Fruit fly (Drosophila melanogaster): Measurements from ENCODE around the gene CG11380.
A peak's percentile ranks its signal among the peaks of the same experiment; 100 is the strongest.

The CG11380 gene

DNA sequence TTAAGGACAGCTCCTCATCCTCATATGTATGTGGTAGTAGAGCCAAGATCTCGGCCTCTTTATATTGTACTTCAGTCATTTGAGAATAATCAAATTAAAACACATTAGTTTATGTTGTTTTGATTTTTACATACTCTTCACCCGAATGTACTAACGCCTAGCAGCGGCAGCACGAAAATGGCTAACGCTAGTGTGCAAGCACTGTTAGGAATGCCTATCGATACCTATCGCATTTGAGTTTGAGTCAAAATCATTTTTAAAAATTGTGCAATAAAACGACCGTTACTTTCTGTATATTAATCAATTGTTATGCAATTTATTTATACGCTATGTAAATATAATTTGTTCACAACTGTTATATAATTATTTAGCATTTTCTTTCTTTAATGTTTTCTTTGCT, 23.9 kb downstream of the CG11380 start, which contains the start of gene CG11398 (continued):
- TF ChIP-seq CG13894 (tag; optimal IDR thresholded peaks at IDR 0.05) (no peak), Doc2 (GFP tag; IDR thresholded peaks at IDR 0.05) (no peak), E2f1 (GFP tag; IDR thresholded peaks at IDR 0.05) (no peak), CG17912 (GFP tag; optimal IDR thresholded peaks at IDR 0.05) (no peak), her (GFP tag; optimal IDR thresholded peaks at IDR 0.05) (peak; percentile 18), CG15011 (GFP tag; optimal IDR thresholded peaks at IDR 0.05) (no peak), CG17186 (GFP tag; optimal IDR thresholded peaks at IDR 0.05) (peak; percentile 74), HLH54F (GFP tag; optimal IDR thresholded peaks at IDR 0.05) (no peak), slbo (GFP tag; IDR thresholded peaks at IDR 0.05) (peak; percentile 21; the same call in 1 of the 2 replicates), D19A (tag; optimal IDR thresholded peaks at IDR 0.05) (peak; percentile 5), sens (GFP tag) (peak; percentile 73), chif (GFP tag; optimal IDR thresholded peaks at IDR 0.05) (no peak), exex (tag; optimal IDR thresholded peaks at IDR 0.05) (no peak), Myb (GFP tag; optimal IDR thresholded peaks at IDR 0.05) (peak; percentile 95), so (GFP tag; IDR thresholded peaks at IDR 0.05) (no peak), maf-S (GFP tag; optimal IDR thresholded peaks at IDR 0.05) (no peak), CG1647 (GFP tag; optimal IDR thresholded peaks at IDR 0.05) (no peak), CTCF (GFP tag; optimal IDR thresholded peaks at IDR 0.05) (peak; percentile 45), CG5953 (GFP tag; IDR thresholded peaks at IDR 0.05) (no peak), CG31365 (tag; optimal IDR thresholded peaks at IDR 0.05) (no peak), ci (GFP tag; IDR thresholded peaks at IDR 0.05) (no peak), tna (GFP tag; IDR thresholded peaks at IDR 0.05; ENCODE audit: partially characterized antibody) (peak; percentile 48), CG4328 (GFP tag; optimal IDR thresholded peaks at IDR 0.05) (no peak), Dfd (GFP tag; optimal IDR thresholded peaks at IDR 0.05) (no peak), knrl (GFP tag; IDR thresholded peaks at IDR 0.05; ENCODE audit: partially characterized antibody) (peak; percentile 80), CG4404 (GFP tag; IDR thresholded peaks at IDR 0.05) (no peak), gfzf (GFP tag; optimal IDR thresholded peaks at IDR 0.05) (peak; percentile 92), nmo (GFP tag; optimal IDR thresholded peaks at IDR 0.05) (peak; percentile 22), C15 (GFP tag; IDR thresholded peaks at IDR 0.05) (no peak), CG2120 (GFP tag; optimal IDR thresholded peaks at IDR 0.05) (no peak), CG33213 (GFP tag; optimal IDR thresholded peaks at IDR 0.05) (peak; percentile 55), D (optimal IDR thresholded peaks at IDR 0.05) (no peak), D (GFP tag; optimal IDR thresholded peaks at IDR 0.05) (no peak), sisA (GFP tag; IDR thresholded peaks at IDR 0.05) (no peak), CG12769 (tag; optimal IDR thresholded peaks at IDR 0.05) (no peak), H2.0 (GFP tag; IDR thresholded peaks at IDR 0.05) (no peak), Jarid2 (GFP tag; optimal IDR thresholded peaks at IDR 0.05) (no peak), CG12299 (tag; optimal IDR thresholded peaks at IDR 0.05) (no peak), inv (GFP tag; IDR thresholded peaks at IDR 0.05; ENCODE audit: partially characterized antibody) (peak; percentile 68), CG13296 (GFP tag; optimal IDR thresholded peaks at IDR 0.05) (no peak), tio (GFP tag; optimal IDR thresholded peaks at IDR 0.05) (no peak), CoRest (tag; optimal IDR thresholded peaks at IDR 0.05) (peak; percentile 71), CG11560 (tag; IDR thresholded peaks at IDR 0.05) (no peak), stwl (tag; optimal IDR thresholded peaks at IDR 0.05) (peak; percentile 96), Dbx (GFP tag; IDR thresholded peaks at IDR 0.05) (no peak), B-H2 (GFP tag; optimal IDR thresholded peaks at IDR 0.05) (no peak), Poxn (GFP tag; IDR thresholded peaks at IDR 0.05) (no peak), B-H1 (GFP tag; IDR thresholded peaks at IDR 0.05) (no peak), MBD-R2 (GFP tag; IDR thresholded peaks at IDR 0.05) (peak; percentile 82), CG12744 (GFP tag; optimal IDR thresholded peaks at IDR 0.05) (no peak), unpg (GFP tag; optimal IDR thresholded peaks at IDR 0.05) (no peak), caup (GFP tag; optimal IDR thresholded peaks at IDR 0.05; ENCODE audit: severe bottlenecking) (no peak), CG6854 (GFP tag; optimal IDR thresholded peaks at IDR 0.05) (no peak)
